Worm (Caenorhabditis elegans) whole organism, L4/young adult: ENCODE measurements around the gene smk-1.

Experiments
- W03F9.2 ChIP-seq: fragments of 150-350 bp; optimal IDR thresholded peaks from 2 replicates; lab custom pipeline; 2014; ENCODE audit warnings: missing biosample characterization, missing genetic modification characterization
- dao-5 ChIP-seq: sonication (generic microtip); optimal IDR thresholded peaks from 2 replicates; lab custom pipeline; 2016; ENCODE audit warnings: missing genotype, missing genetic modification characterization, moderate library complexity, missing compliant biosample characterization
- him-1 ChIP-seq: sonication (generic microtip); optimal IDR thresholded peaks from 2 replicates; lab custom pipeline; 2016; ENCODE audit warnings: missing genotype, missing genetic modification reagents, missing genetic modification characterization, missing compliant biosample characterization

- TF ChIP-seq W03F9.2 (tag; lab: Kevin White, UChicago) = no peak
- no peak for TF ChIP-seq him-1 (tag; lab: Kevin White, UChicago)
- TF ChIP-seq dao-5 (tag; lab: Kevin White, UChicago) = no peak
These were observed 25.2 kb downstream of the smk-1 start for ce11 chrV:8632788-8633187.
